Worm (Caenorhabditis elegans) whole organism, L3 larva: ENCODE measurements around the gene scd-2.

Experiments
- ama-1 ChIP-seq: fragments of 150-350 bp; optimal IDR thresholded peaks from 2 replicates; lab custom pipeline; 2018
- ceh-82 ChIP-seq: fragments of 150-350 bp; optimal IDR thresholded peaks from 2 replicates; lab custom pipeline; 2014; ENCODE audit warnings: missing biosample characterization, missing genetic modification characterization
- daf-12 ChIP-seq: fragments of 150-350 bp; optimal IDR thresholded peaks from 2 replicates; lab custom pipeline; 2014; ENCODE audit warnings: missing biosample characterization, missing genetic modification reagents, missing genetic modification characterization
- elt-3 ChIP-seq, 3 experiments: fragments of 150-350 bp in 1 of 3; sonication (generic microtip) in 2 of 3; optimal IDR thresholded peaks; 2 replicates in 2 of 3; 4 replicates in 1 of 3; lab custom pipeline; 2014 to 2017; ENCODE audit warnings: missing biosample characterization in 3 of 3, missing genetic modification characterization in 3 of 3
- nhr-237 ChIP-seq: fragments of 150-350 bp; optimal IDR thresholded peaks from 2 replicates; lab custom pipeline; 2014; ENCODE audit warnings: missing biosample characterization, missing genetic modification characterization
- nhr-25 ChIP-seq: sonication (generic microtip); optimal IDR thresholded peaks from 2 replicates; lab custom pipeline; 2017; ENCODE audit warnings: missing biosample characterization, missing genetic modification characterization
- nhr-28 ChIP-seq: fragments of 150-350 bp; optimal IDR thresholded peaks from 2 replicates; lab custom pipeline; 2014; ENCODE audit warnings: missing biosample characterization, missing genetic modification characterization
- nhr-77 ChIP-seq: fragments of 150-350 bp; optimal IDR thresholded peaks from 2 replicates; lab custom pipeline; 2014; ENCODE audit warnings: missing biosample characterization, missing genetic modification characterization
- pha-4 ChIP-seq: fragments of 150-350 bp; optimal IDR thresholded peaks from 2 replicates; lab custom pipeline; 2014; ENCODE audit warnings: missing biosample characterization, missing genetic modification reagents, missing genetic modification characterization
- pqm-1 ChIP-seq: fragments of 150-350 bp; optimal IDR thresholded peaks from 2 replicates; lab custom pipeline; 2017; ENCODE audit warnings: missing biosample characterization, missing genetic modification characterization, inconsistent platforms
- snpc-4 ChIP-seq: fragments of 150-350 bp; optimal IDR thresholded peaks from 2 replicates; lab custom pipeline; 2014; ENCODE audit warnings: missing biosample characterization, missing genetic modification characterization
- ztf-11 ChIP-seq: fragments of 150-350 bp; optimal IDR thresholded peaks from 2 replicates; lab custom pipeline; 2014; ENCODE audit warnings: missing biosample characterization, missing genetic modification characterization

- TF ChIP-seq nhr-237 (tag; lab: Kevin White, UChicago) (no peak), ztf-11 (tag; lab: Kevin White, UChicago) (no peak), pqm-1 (tag; lab: Kevin White, UChicago) (no peak), daf-12 (tag; lab: Kevin White, UChicago) (no peak), ceh-82 (tag; lab: Kevin White, UChicago) (no peak), ama-1 (lab: Kevin White, UChicago) (no peak), elt-3 (tag; optimal IDR thresholded peaks at IDR 0.05; lab: Kevin White, UChicago) (no peak), nhr-28 (tag; lab: Kevin White, UChicago) (no peak), nhr-77 (tag; lab: Kevin White, UChicago) (no peak), snpc-4 (tag; lab: Kevin White, UChicago) (no peak), nhr-25 (tag; lab: Kevin White, UChicago) (no peak), pha-4 (tag; lab: Kevin White, UChicago) (no peak)
These were observed 35.7 kb downstream of the scd-2 start, which contains the start of gene str-180 for ce11 chrV:6668741-6669140.
